Fruit fly (Drosophila melanogaster) whole organism, prepupa: ENCODE results near the gene NO66.
A peak's percentile ranks its signal among the peaks of the same experiment; 100 is the strongest.

Experiments used
- Blimp-1 ChIP-seq: fragments of 200-800 bp; sonication (Bioruptor generic); optimal IDR thresholded peaks from 3 replicates; lab custom pipeline; 2017; ENCODE audit warnings: missing biosample characterization, missing genetic modification characterization, mild to moderate bottlenecking, moderate library complexity, missing genetic modification reagents
- CG10631 ChIP-seq: fragments of 200-800 bp; sonication (Bioruptor generic); optimal IDR thresholded peaks from 2 replicates; lab custom pipeline; 2016; ENCODE audit warnings: missing biosample characterization, missing genetic modification characterization
- CG10669 ChIP-seq: fragments of 200-800 bp; sonication (Bioruptor generic); optimal IDR thresholded peaks from 3 replicates; lab custom pipeline; 2018; ENCODE audit warnings: missing biosample characterization, mild to moderate bottlenecking, missing genetic modification characterization, moderate library complexity
- CG11294 ChIP-seq: fragments of 200-800 bp; sonication (Bioruptor generic); IDR thresholded peaks from 2 replicates; pipeline ENCODE4 v1.3.6; 2022; ENCODE audit warnings: missing biosample characterization, missing genetic modification characterization
- CG11902 ChIP-seq: fragments of 200-800 bp; sonication (Bioruptor generic); optimal IDR thresholded peaks from 3 replicates; lab custom pipeline; 2016; ENCODE audit warnings: missing biosample characterization, missing genetic modification characterization
- CG15336 ChIP-seq: fragments of 200-800 bp; sonication (Bioruptor generic); IDR thresholded peaks from 2 replicates; pipeline ENCODE4 v1.3.6; 2022; ENCODE audit warnings: missing biosample characterization, missing genetic modification characterization
- CG1621 ChIP-seq: fragments of 200-800 bp; sonication (Bioruptor generic); optimal IDR thresholded peaks from 3 replicates; lab custom pipeline; 2018; ENCODE audit warnings: missing biosample characterization, mild to moderate bottlenecking, missing genetic modification characterization
- CG16779 ChIP-seq: fragments of 200-800 bp; sonication (Bioruptor generic); optimal IDR thresholded peaks from 3 replicates; lab custom pipeline; 2017; ENCODE audit warnings: missing biosample characterization, mild to moderate bottlenecking, missing genetic modification characterization
- CG3032 ChIP-seq: fragments of 200-800 bp; optimal IDR thresholded peaks from 2 replicates; lab custom pipeline; 2019; ENCODE audit warnings: missing biosample characterization, mild to moderate bottlenecking, missing genetic modification characterization, moderate library complexity
- CG31627 ChIP-seq: fragments of 200-800 bp; sonication (Bioruptor generic); optimal IDR thresholded peaks from 3 replicates; lab custom pipeline; 2016; ENCODE audit warnings: missing biosample characterization, missing genetic modification characterization
- CG32006 ChIP-seq: fragments of 200-800 bp; sonication (Bioruptor generic); optimal IDR thresholded peaks from 3 replicates; lab custom pipeline; 2017; ENCODE audit warnings: missing biosample characterization, mild to moderate bottlenecking, missing genetic modification characterization
- CG34406 ChIP-seq: fragments of 200-800 bp; sonication (Bioruptor generic); optimal IDR thresholded peaks from 3 replicates; lab custom pipeline; 2016; ENCODE audit warnings: missing biosample characterization, missing genetic modification characterization
- CG3919 ChIP-seq: fragments of 200-800 bp; sonication (Bioruptor generic); optimal IDR thresholded peaks from 3 replicates; lab custom pipeline; 2016; ENCODE audit warnings: missing biosample characterization, missing genetic modification characterization
- CG4318 ChIP-seq: fragments of 200-800 bp; sonication (Bioruptor generic); optimal IDR thresholded peaks from 3 replicates; lab custom pipeline; 2017; ENCODE audit warnings: missing biosample characterization, mild to moderate bottlenecking, missing genetic modification characterization
- CG6163 ChIP-seq: fragments of 200-800 bp; sonication (Bioruptor generic); IDR thresholded peaks from 3 replicates; pipeline ENCODE4 v1.3.6; 2022; ENCODE audit warnings: missing biosample characterization, missing genetic modification characterization
- CG6276 ChIP-seq: fragments of 200-800 bp; sonication (Bioruptor generic); optimal IDR thresholded peaks from 2 replicates; lab custom pipeline; 2017; ENCODE audit warnings: missing biosample characterization, mild to moderate bottlenecking, missing genetic modification characterization
- CG6792 ChIP-seq: fragments of 200-800 bp; sonication (Bioruptor generic); optimal IDR thresholded peaks from 3 replicates; lab custom pipeline; 2016; ENCODE audit warnings: missing biosample characterization, missing genetic modification characterization
- CG6808 ChIP-seq: fragments of 200-800 bp; sonication (Bioruptor generic); optimal IDR thresholded peaks from 3 replicates; lab custom pipeline; 2017; ENCODE audit warnings: missing biosample characterization, missing genetic modification characterization, mild to moderate bottlenecking, moderate library complexity, missing genetic modification reagents
- CG6854 ChIP-seq: fragments of 200-800 bp; sonication (Bioruptor generic); optimal IDR thresholded peaks from 2 replicates; lab custom pipeline; 2017; ENCODE audit warnings: missing biosample characterization, mild to moderate bottlenecking, missing genetic modification characterization
- CG7368 ChIP-seq: fragments of 200-800 bp; sonication (Bioruptor generic); optimal IDR thresholded peaks from 3 replicates; lab custom pipeline; 2016; ENCODE audit warnings: missing biosample characterization, missing genetic modification characterization
- CG8119 ChIP-seq: fragments of 200-800 bp; sonication (Bioruptor generic); IDR thresholded peaks from 3 replicates; pipeline ENCODE4 v1.3.6; 2022; ENCODE audit warnings: missing biosample characterization, missing genetic modification characterization
- CG8632 ChIP-seq: fragments of 200-800 bp; sonication (Bioruptor generic); optimal IDR thresholded peaks from 3 replicates; lab custom pipeline; 2016; ENCODE audit warnings: missing biosample characterization, missing genetic modification characterization
- Eip75B ChIP-seq: fragments of 200-800 bp; sonication (Bioruptor generic); optimal IDR thresholded peaks from 3 replicates; lab custom pipeline; 2016; ENCODE audit warnings: missing biosample characterization, missing genetic modification characterization
- Eip78C ChIP-seq: fragments of 200-800 bp; sonication (Bioruptor generic); peaks from one replicate; lab custom pipeline; 2016; ENCODE audit warnings: missing biosample characterization, missing genetic modification characterization
- Eip93F ChIP-seq: fragments of 200-800 bp; sonication (Bioruptor generic); optimal IDR thresholded peaks from 2 replicates; lab custom pipeline; 2016; ENCODE audit warnings: missing biosample characterization, mild to moderate bottlenecking, missing genetic modification characterization
- Ets21C ChIP-seq: fragments of 200-800 bp; sonication (Bioruptor generic); optimal IDR thresholded peaks from 3 replicates; lab custom pipeline; 2016; ENCODE audit warnings: missing biosample characterization, missing genetic modification characterization
- Ets96B ChIP-seq: fragments of 200-800 bp; optimal IDR thresholded peaks from 2 replicates; lab custom pipeline; 2019; ENCODE audit warnings: missing biosample characterization, mild to moderate bottlenecking, missing genetic modification characterization, moderate library complexity
- Hr38 ChIP-seq: sonication (Bioruptor generic); optimal IDR thresholded peaks from 2 replicates; lab custom pipeline; 2016; ENCODE audit warnings: missing biosample characterization, missing genetic modification characterization
- Hr39 ChIP-seq: fragments of 200-800 bp; sonication (Bioruptor generic); optimal IDR thresholded peaks from 2 replicates; lab custom pipeline; 2016; ENCODE audit warnings: missing biosample characterization, missing genetic modification characterization
- Hr4 ChIP-seq: fragments of 200-800 bp; sonication (Bioruptor generic); optimal IDR thresholded peaks from 3 replicates; lab custom pipeline; 2016; ENCODE audit warnings: missing biosample characterization, missing genetic modification characterization
- Lpt ChIP-seq: fragments of 200-800 bp; sonication (Bioruptor generic); optimal IDR thresholded peaks from 3 replicates; lab custom pipeline; 2016; ENCODE audit warnings: missing biosample characterization, missing genetic modification characterization
- Met ChIP-seq: fragments of 200-800 bp; sonication (Bioruptor generic); optimal IDR thresholded peaks from 3 replicates; lab custom pipeline; 2016; ENCODE audit warnings: missing biosample characterization, missing genetic modification characterization
- OdsH ChIP-seq: fragments of 200-800 bp; sonication (Bioruptor generic); optimal IDR thresholded peaks from 3 replicates; lab custom pipeline; 2016; ENCODE audit warnings: missing biosample characterization, missing genetic modification characterization
- Smox ChIP-seq: fragments of 200-800 bp; sonication (Bioruptor generic); optimal IDR thresholded peaks from 3 replicates; lab custom pipeline; 2016; ENCODE audit warnings: missing biosample characterization, missing genetic modification characterization
- Sox102F ChIP-seq: fragments of 200-800 bp; sonication (Bioruptor generic); optimal IDR thresholded peaks from 2 replicates; lab custom pipeline; 2016; ENCODE audit warnings: missing biosample characterization, mild to moderate bottlenecking, missing genetic modification characterization
- Sox14 ChIP-seq: fragments of 200-800 bp; sonication (Bioruptor generic); optimal IDR thresholded peaks from 3 replicates; lab custom pipeline; 2016; ENCODE audit warnings: missing biosample characterization, missing genetic modification characterization
- achi ChIP-seq: fragments of 200-800 bp; sonication (Bioruptor generic); optimal IDR thresholded peaks from 3 replicates; lab custom pipeline; 2016; ENCODE audit warnings: missing biosample characterization, missing genetic modification characterization
- acj6 ChIP-seq: fragments of 200-800 bp; sonication (Bioruptor generic); optimal IDR thresholded peaks from 3 replicates; lab custom pipeline; 2016; ENCODE audit warnings: missing biosample characterization, missing genetic modification characterization
- cyc ChIP-seq: fragments of 200-800 bp; sonication (Bioruptor generic); optimal IDR thresholded peaks from 3 replicates; lab custom pipeline; 2016; ENCODE audit warnings: missing biosample characterization, missing genetic modification characterization
- dsx ChIP-seq: fragments of 200-800 bp; optimal IDR thresholded peaks from 3 replicates; lab custom pipeline; 2019; ENCODE audit warnings: missing biosample characterization, mild to moderate bottlenecking, missing genetic modification characterization, moderate library complexity; ENCODE audit not compliant: poor library complexity, severe bottlenecking
- eg ChIP-seq: fragments of 200-800 bp; sonication (Bioruptor generic); IDR thresholded peaks from 3 replicates; pipeline ENCODE4 v1.3.6; 2022; ENCODE audit warnings: missing biosample characterization, missing genetic modification characterization
- esn ChIP-seq: fragments of 200-800 bp; sonication (Bioruptor generic); optimal IDR thresholded peaks from 2 replicates; lab custom pipeline; 2016; ENCODE audit warnings: missing biosample characterization, mild to moderate bottlenecking, missing genetic modification characterization, moderate library complexity
- fd59A ChIP-seq: fragments of 200-800 bp; sonication (Bioruptor generic); optimal IDR thresholded peaks from 2 replicates; lab custom pipeline; 2017; ENCODE audit warnings: missing biosample characterization, mild to moderate bottlenecking, missing genetic modification characterization, missing genetic modification reagents
- fd85E ChIP-seq: fragments of 200-800 bp; sonication (Bioruptor generic); optimal IDR thresholded peaks from 3 replicates; lab custom pipeline; 2016; ENCODE audit warnings: missing biosample characterization, missing genetic modification characterization
- fkh ChIP-seq: fragments of 200-800 bp; sonication (Bioruptor generic); optimal IDR thresholded peaks from 3 replicates; lab custom pipeline; 2017; ENCODE audit warnings: missing biosample characterization, mild to moderate bottlenecking, missing genetic modification characterization, moderate library complexity
- lz ChIP-seq: fragments of 200-800 bp; sonication (Bioruptor generic); optimal IDR thresholded peaks from 3 replicates; lab custom pipeline; 2016; ENCODE audit warnings: missing biosample characterization, missing genetic modification characterization
- net ChIP-seq: fragments of 200-800 bp; sonication (Bioruptor generic); optimal IDR thresholded peaks from 3 replicates; lab custom pipeline; 2016; ENCODE audit warnings: missing biosample characterization, missing genetic modification characterization
- pdm3 ChIP-seq: fragments of 200-800 bp; sonication (Bioruptor generic); optimal IDR thresholded peaks from 3 replicates; lab custom pipeline; 2016; ENCODE audit warnings: missing biosample characterization, missing genetic modification characterization
- spab ChIP-seq: fragments of 200-800 bp; sonication (Bioruptor generic); optimal IDR thresholded peaks from 2 replicates; lab custom pipeline; 2017; ENCODE audit warnings: missing biosample characterization, mild to moderate bottlenecking, missing genetic modification characterization, missing genetic modification reagents
- ss ChIP-seq, 2 experiments: fragments of 200-800 bp; sonication (Bioruptor generic); optimal IDR thresholded peaks; 2 replicates in 1 of 2; 3 replicates in 1 of 2; lab custom pipeline; 2017 to 2018; ENCODE audit warnings: mild to moderate bottlenecking in 2 of 2, missing biosample characterization in 2 of 2, missing genetic modification characterization in 2 of 2, moderate library complexity in 1 of 2
- svp ChIP-seq: fragments of 200-800 bp; sonication (Bioruptor generic); peaks from one replicate; lab custom pipeline; 2016; ENCODE audit warnings: missing biosample characterization, missing genetic modification characterization
- topi ChIP-seq: fragments of 200-800 bp; sonication (Bioruptor generic); optimal IDR thresholded peaks from 3 replicates; lab custom pipeline; 2016; ENCODE audit warnings: missing biosample characterization, missing genetic modification characterization
- vri ChIP-seq: fragments of 200-800 bp; sonication (Bioruptor generic); optimal IDR thresholded peaks from 3 replicates; lab custom pipeline; 2016; ENCODE audit warnings: missing biosample characterization, mild to moderate bottlenecking, missing genetic modification characterization

Gene NO66

DNA sequence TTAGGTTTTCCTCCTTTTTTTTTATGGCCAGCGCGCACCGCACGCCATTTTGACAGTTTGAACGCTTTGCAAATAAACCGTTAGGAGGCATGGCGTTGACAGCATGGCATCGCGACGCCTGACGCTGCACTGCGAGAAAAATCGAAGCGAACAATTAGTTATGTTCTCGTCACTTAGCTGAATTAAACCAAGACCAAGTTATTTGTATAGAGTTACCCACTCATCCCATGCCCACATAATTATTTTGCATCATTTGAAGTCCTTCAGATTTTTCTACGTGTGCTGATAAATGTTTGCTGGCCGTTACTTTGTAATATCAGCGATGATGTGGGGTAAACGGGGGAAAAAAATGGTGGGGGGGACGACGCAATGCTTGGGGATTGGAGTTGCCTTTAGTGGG, 10.6 kb downstream of the NO66 start:
- no peak for TF ChIP-seq ss (GFP tag; optimal IDR thresholded peaks at IDR 0.05; lab: Kevin White, UChicago)
- TF ChIP-seq OdsH (GFP tag; lab: Kevin White, UChicago), result peak; percentile 33
- peak; percentile 65 for TF ChIP-seq Eip78C (GFP tag; lab: Kevin White, UChicago)
- TF ChIP-seq Blimp-1 (GFP tag; lab: Kevin White, UChicago), result no peak
- no peak for TF ChIP-seq cyc (GFP tag; lab: Kevin White, UChicago)
- TF ChIP-seq CG1621 (tag; lab: Kevin White, UChicago), result no peak
- TF ChIP-seq CG11902 (GFP tag; lab: Kevin White, UChicago), result no peak
- peak; percentile 4 for TF ChIP-seq Hr39 (GFP tag; lab: Kevin White, UChicago)
- TF ChIP-seq esn (GFP tag; lab: Kevin White, UChicago), result no peak
- TF ChIP-seq eg (GFP tag; lab: Robert Waterston, UW), result peak; percentile 58; the same call in 2 of the 3 replicates
- TF ChIP-seq spab (GFP tag; lab: Kevin White, UChicago), result no peak
- no peak for TF ChIP-seq fd85E (GFP tag; lab: Kevin White, UChicago)
- TF ChIP-seq CG6792 (GFP tag; lab: Kevin White, UChicago), result no peak
- TF ChIP-seq lz (GFP tag; lab: Kevin White, UChicago), result no peak
- TF ChIP-seq Eip93F (GFP tag; lab: Kevin White, UChicago), result no peak
- TF ChIP-seq vri, result no peak
- TF ChIP-seq Sox14 (GFP tag; lab: Kevin White, UChicago), result no peak
- no peak for TF ChIP-seq topi
- TF ChIP-seq net (GFP tag; lab: Kevin White, UChicago), result no peak
- no peak for TF ChIP-seq Smox (GFP tag; lab: Kevin White, UChicago)
- peak; percentile 27 for TF ChIP-seq CG3919 (GFP tag; lab: Kevin White, UChicago)
- peak; percentile 44 for TF ChIP-seq Hr4 (GFP tag; lab: Kevin White, UChicago)
- TF ChIP-seq acj6 (GFP tag; lab: Kevin White, UChicago), result no peak
- peak; percentile 5 for TF ChIP-seq pdm3 (GFP tag; lab: Kevin White, UChicago)
- peak; percentile 6 for TF ChIP-seq CG6276 (GFP tag; lab: Kevin White, UChicago)
- TF ChIP-seq Lpt (GFP tag; lab: Kevin White, UChicago), result no peak
- no peak for TF ChIP-seq CG34406 (GFP tag; lab: Kevin White, UChicago)
- TF ChIP-seq CG6163 (GFP tag; lab: Robert Waterston, UW), result 0 out of 3 replicates have a peak, but pooled peaks have one; percentile 24
- TF ChIP-seq CG10631 (GFP tag; lab: Kevin White, UChicago), result no peak
- TF ChIP-seq dsx, result peak; percentile 7
- peak; percentile 46 for TF ChIP-seq svp
- no peak for TF ChIP-seq Eip75B (GFP tag; lab: Kevin White, UChicago)
- no peak for TF ChIP-seq CG4318 (GFP tag; lab: Kevin White, UChicago)
- TF ChIP-seq CG6854 (GFP tag; lab: Kevin White, UChicago), result no peak
- no peak for TF ChIP-seq achi
- TF ChIP-seq CG6808 (GFP tag; lab: Kevin White, UChicago), result no peak
- no peak for TF ChIP-seq Sox102F (GFP tag; lab: Kevin White, UChicago)
- TF ChIP-seq CG15336 (GFP tag; lab: Robert Waterston, UW), result 0 out of 2 replicates have a peak, but pooled peaks have one; percentile 41
- TF ChIP-seq CG7368 (GFP tag; lab: Kevin White, UChicago), result no peak
- no peak for TF ChIP-seq fd59A
- TF ChIP-seq Ets21C (GFP tag; lab: Kevin White, UChicago), result no peak
- no peak for TF ChIP-seq fkh (GFP tag; lab: Kevin White, UChicago)
- TF ChIP-seq CG11294 (GFP tag; lab: Robert Waterston, UW), result peak; percentile 38; the same call in 1 of the 2 replicates
- TF ChIP-seq CG10669, result no peak
- TF ChIP-seq CG8632, result no peak
- TF ChIP-seq Hr38, result no peak
- TF ChIP-seq CG32006 (GFP tag; lab: Kevin White, UChicago), result peak; percentile 39
- no peak for TF ChIP-seq CG16779 (tag; lab: Kevin White, UChicago)
- no peak for TF ChIP-seq Ets96B (tag; lab: Kevin White, UChicago)
- no peak for TF ChIP-seq CG31627 (GFP tag; lab: Kevin White, UChicago)
- TF ChIP-seq Met (GFP tag; lab: Kevin White, UChicago), result no peak
- no peak for TF ChIP-seq CG8119 (GFP tag; lab: Robert Waterston, UW)
- no peak for TF ChIP-seq CG3032 (tag; lab: Kevin White, UChicago)
